Worm (Caenorhabditis elegans) whole organism, L2 larva: Measurements from ENCODE around the gene sto-4.

Source experiments
- C34F6.9 ChIP-seq: fragments of 150-350 bp; optimal IDR thresholded peaks from 2 replicates; lab custom pipeline; 2014; ENCODE audit warnings: missing biosample characterization, missing genetic modification characterization
- Y55F3AM.14 ChIP-seq: fragments of 200-800 bp; sonication (Bioruptor generic); optimal IDR thresholded peaks from 2 replicates; lab custom pipeline; 2018; ENCODE audit warnings: mild to moderate bottlenecking, missing genetic modification characterization, missing compliant biosample characterization
- ZK546.5 ChIP-seq: sonication (generic microtip); optimal IDR thresholded peaks from 2 replicates; lab custom pipeline; 2017; ENCODE audit warnings: missing biosample characterization, missing genetic modification characterization
- alr-1 ChIP-seq: fragments of 150-350 bp; optimal IDR thresholded peaks from 2 replicates; lab custom pipeline; 2014; ENCODE audit warnings: missing biosample characterization, missing genetic modification characterization
- aly-2 ChIP-seq: fragments of 150-350 bp; optimal IDR thresholded peaks from 2 replicates; lab custom pipeline; 2014; ENCODE audit warnings: missing biosample characterization, missing genetic modification characterization
- ama-1 ChIP-seq: fragments of 150-350 bp; optimal IDR thresholded peaks from 2 replicates; lab custom pipeline; 2018; ENCODE audit warnings: inconsistent platforms
- blmp-1 ChIP-seq: sonication (generic microtip); optimal IDR thresholded peaks from 2 replicates; lab custom pipeline; 2017; ENCODE audit warnings: missing genetic modification characterization, mild to moderate bottlenecking, missing compliant biosample characterization, antibody characterized with exemption, moderate library complexity; ENCODE audit not compliant: insufficient read depth
- ceh-16 ChIP-seq: fragments of 150-350 bp; optimal IDR thresholded peaks from 2 replicates; lab custom pipeline; 2014; ENCODE audit warnings: missing biosample characterization, missing genetic modification characterization
- ceh-82 ChIP-seq: fragments of 150-350 bp; optimal IDR thresholded peaks from 2 replicates; lab custom pipeline; 2014; ENCODE audit warnings: missing biosample characterization, missing genetic modification characterization
- crh-2 ChIP-seq: sonication (generic microtip); optimal IDR thresholded peaks from 2 replicates; lab custom pipeline; 2017; ENCODE audit warnings: missing biosample characterization, missing genetic modification characterization
- dmd-4 ChIP-seq: sonication (generic microtip); optimal IDR thresholded peaks from 2 replicates; lab custom pipeline; 2017; ENCODE audit warnings: missing biosample characterization, missing genetic modification characterization
- egl-27 ChIP-seq: sonication (generic microtip); optimal IDR thresholded peaks from 3 replicates; lab custom pipeline; 2017; ENCODE audit warnings: missing biosample characterization, missing genetic modification reagents, missing genetic modification characterization
- elt-1 ChIP-seq: fragments of 150-350 bp; optimal IDR thresholded peaks from 2 replicates; lab custom pipeline; 2014; ENCODE audit warnings: missing biosample characterization, missing genetic modification characterization
- elt-3 ChIP-seq: sonication (generic microtip); optimal IDR thresholded peaks from 2 replicates; lab custom pipeline; 2017; ENCODE audit warnings: missing biosample characterization, missing genetic modification characterization
- fos-1 ChIP-seq: fragments of 150-350 bp; optimal IDR thresholded peaks from 2 replicates; lab custom pipeline; 2014; ENCODE audit warnings: missing biosample characterization, missing genetic modification characterization
- gmeb-1 ChIP-seq: fragments of 150-350 bp; optimal IDR thresholded peaks from 2 replicates; lab custom pipeline; 2014; ENCODE audit warnings: missing biosample characterization, missing genetic modification characterization
- lin-11 ChIP-seq: fragments of 150-350 bp; sonication (generic microtip); optimal IDR thresholded peaks from 2 replicates; lab custom pipeline; 2014; ENCODE audit warnings: missing biosample characterization, missing genetic modification characterization, inconsistent platforms, mixed read lengths
- lin-13 ChIP-seq: fragments of 150-350 bp; optimal IDR thresholded peaks from 2 replicates; lab custom pipeline; 2014; ENCODE audit warnings: missing biosample characterization, missing genetic modification reagents, missing genetic modification characterization
- lin-39 ChIP-seq: fragments of 150-350 bp; optimal IDR thresholded peaks from 2 replicates; lab custom pipeline; 2014; ENCODE audit warnings: missing biosample characterization, missing genetic modification reagents, missing genetic modification characterization
- lsy-2 ChIP-seq, 2 experiments: fragments of 150-350 bp in 1 of 2; sonication (generic microtip) in 1 of 2; optimal IDR thresholded peaks; 2 replicates each; lab custom pipeline; 2014 to 2017; ENCODE audit warnings: missing biosample characterization in 2 of 2, missing genetic modification characterization in 2 of 2
- mab-5 ChIP-seq: fragments of 150-350 bp; optimal IDR thresholded peaks from 2 replicates; lab custom pipeline; 2014; ENCODE audit warnings: missing biosample characterization, missing genetic modification characterization
- mbf-1 ChIP-seq: sonication (generic microtip); optimal IDR thresholded peaks from 2 replicates; lab custom pipeline; 2017; ENCODE audit warnings: missing biosample characterization, missing genetic modification characterization
- mdl-1 ChIP-seq, 2 experiments: fragments of 150-350 bp in 1 of 2; sonication (generic microtip) in 1 of 2; optimal IDR thresholded peaks; 2 replicates each; lab custom pipeline; 2017; ENCODE audit warnings: missing biosample characterization in 2 of 2, missing genetic modification characterization in 2 of 2
- nhr-10 ChIP-seq: sonication (generic microtip); optimal IDR thresholded peaks from 2 replicates; lab custom pipeline; 2017; ENCODE audit warnings: missing biosample characterization, missing genetic modification characterization
- nhr-11 ChIP-seq: fragments of 150-350 bp; optimal IDR thresholded peaks from 2 replicates; lab custom pipeline; 2014; ENCODE audit warnings: missing biosample characterization, missing genetic modification characterization
- nhr-12 ChIP-seq: fragments of 150-350 bp; optimal IDR thresholded peaks from 2 replicates; lab custom pipeline; 2014; ENCODE audit warnings: missing biosample characterization, missing genetic modification characterization
- nhr-129 ChIP-seq: fragments of 150-350 bp; optimal IDR thresholded peaks from 2 replicates; lab custom pipeline; 2014; ENCODE audit warnings: missing biosample characterization, missing genetic modification characterization
- nhr-21 ChIP-seq: fragments of 150-350 bp; optimal IDR thresholded peaks from 2 replicates; lab custom pipeline; 2014; ENCODE audit warnings: missing biosample characterization, missing genetic modification characterization
- nhr-23 ChIP-seq: fragments of 150-350 bp; optimal IDR thresholded peaks from 2 replicates; lab custom pipeline; 2014; ENCODE audit warnings: missing biosample characterization, missing genetic modification reagents, missing genetic modification characterization
- nhr-237 ChIP-seq: fragments of 150-350 bp; optimal IDR thresholded peaks from 2 replicates; lab custom pipeline; 2014; ENCODE audit warnings: missing biosample characterization, missing genetic modification characterization
- nhr-25 ChIP-seq: fragments of 150-350 bp; sonication (generic microtip); optimal IDR thresholded peaks from 3 replicates; lab custom pipeline; 2014; ENCODE audit warnings: missing biosample characterization, missing genetic modification characterization
- nhr-6 ChIP-seq: fragments of 150-350 bp; optimal IDR thresholded peaks from 2 replicates; lab custom pipeline; 2014; ENCODE audit warnings: missing biosample characterization, missing genetic modification characterization
- nhr-77 ChIP-seq: fragments of 150-350 bp; optimal IDR thresholded peaks from 2 replicates; lab custom pipeline; 2014; ENCODE audit warnings: missing biosample characterization, missing genetic modification characterization
- peb-1 ChIP-seq: fragments of 150-350 bp; optimal IDR thresholded peaks from 2 replicates; lab custom pipeline; 2014; ENCODE audit warnings: missing biosample characterization, missing genetic modification characterization
- sem-4 ChIP-seq: fragments of 150-350 bp; optimal IDR thresholded peaks from 2 replicates; lab custom pipeline; 2014; ENCODE audit warnings: missing biosample characterization, missing genetic modification reagents, missing genetic modification characterization
- skn-1 ChIP-seq: sonication (generic microtip); optimal IDR thresholded peaks from 2 replicates; lab custom pipeline; 2017; ENCODE audit warnings: missing biosample characterization, missing genetic modification characterization
- sma-3 ChIP-seq: sonication (generic microtip); optimal IDR thresholded peaks from 2 replicates; lab custom pipeline; 2016; ENCODE audit warnings: missing genetic modification reagents, missing genetic modification characterization, missing compliant biosample characterization
- snpc-4 ChIP-seq: fragments of 150-350 bp; optimal IDR thresholded peaks from 2 replicates; lab custom pipeline; 2014; ENCODE audit warnings: missing biosample characterization, missing genetic modification characterization
- unc-39 ChIP-seq: fragments of 150-350 bp; optimal IDR thresholded peaks from 2 replicates; lab custom pipeline; 2014; ENCODE audit warnings: missing biosample characterization, missing genetic modification characterization
- unc-55 ChIP-seq: fragments of 150-350 bp; sonication (generic microtip); optimal IDR thresholded peaks from 3 replicates; lab custom pipeline; 2014; ENCODE audit warnings: missing biosample characterization, missing genetic modification reagents, missing genetic modification characterization
- unc-62 ChIP-seq: fragments of 150-350 bp; optimal IDR thresholded peaks from 2 replicates; lab custom pipeline; 2014; ENCODE audit warnings: missing biosample characterization, missing genetic modification reagents, missing genetic modification characterization
- zag-1 ChIP-seq: fragments of 150-350 bp; optimal IDR thresholded peaks from 2 replicates; lab custom pipeline; 2014; ENCODE audit warnings: missing biosample characterization, missing genetic modification characterization
- ztf-1 ChIP-seq: fragments of 200-800 bp; sonication (Bioruptor generic); conservative IDR thresholded peaks from 2 replicates; pipeline ENCODE4 v1.3.6; 2022; ENCODE audit warnings: missing genetic modification characterization, missing compliant biosample characterization

The sto-4 gene

ce11 chrX:11603234-11604108 lies 40.5 kb upstream of the sto-4 start (continued):
- TF ChIP-seq nhr-77 (tag; lab: Kevin White, UChicago) (peak; percentile 4), crh-2 (tag; lab: Kevin White, UChicago) (peak; percentile 68), nhr-12 (tag; lab: Kevin White, UChicago) (no peak), lin-13 (peak; percentile 81), ceh-16 (tag; lab: Kevin White, UChicago) (no peak), sem-4 (tag; lab: Kevin White, UChicago) (peak; percentile 17), fos-1 (tag; lab: Kevin White, UChicago) (no peak), ceh-82 (tag; lab: Kevin White, UChicago) (no peak), lin-39 (tag; lab: Kevin White, UChicago) (no peak), elt-3 (no peak), blmp-1 (peak; percentile 9), zag-1 (tag; lab: Kevin White, UChicago) (peak; percentile 44), nhr-10 (peak; percentile 7), peb-1 (tag; lab: Kevin White, UChicago) (no peak), mdl-1 (tag; optimal IDR thresholded peaks at IDR 0.05; lab: Kevin White, UChicago) (no peak), ama-1 (lab: Kevin White, UChicago) (peak; percentile 88), skn-1 (tag; lab: Kevin White, UChicago) (no peak), aly-2 (no peak), alr-1 (tag; lab: Kevin White, UChicago) (no peak), dmd-4 (tag; lab: Kevin White, UChicago) (no peak), unc-62 (GFP tag; lab: Kevin White, UChicago) (no peak), Y55F3AM.14 (peak; percentile 47), nhr-25 (tag; lab: Kevin White, UChicago) (peak; percentile 77)
- TF ChIP-seq, all 48 proteins: peak for 22

DNA sequence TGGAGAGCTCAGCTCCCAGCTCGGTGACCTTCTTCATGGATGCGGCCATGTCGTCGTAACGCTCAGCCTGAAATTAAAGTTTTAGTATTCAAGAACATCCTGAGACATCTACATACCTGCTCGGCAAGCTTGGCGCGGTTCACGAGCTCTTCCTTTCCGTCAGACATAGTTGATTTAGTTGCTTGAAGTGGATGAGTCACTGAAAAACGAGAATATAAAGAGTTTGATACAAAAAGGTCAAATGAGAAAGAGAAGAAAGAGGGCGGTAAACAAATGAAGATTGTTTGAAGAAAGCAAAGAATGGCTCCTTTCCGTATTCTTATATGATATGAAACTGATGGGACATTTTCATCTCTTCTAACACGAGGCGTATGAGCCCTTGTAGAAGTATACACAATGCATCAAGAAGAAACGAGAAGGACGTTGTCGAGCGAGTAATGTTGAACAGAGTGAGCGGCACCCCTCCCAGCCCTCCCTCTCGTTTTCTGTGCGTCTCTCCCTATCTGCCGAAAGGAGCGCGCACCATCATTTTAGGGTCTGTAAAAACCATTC lies 38.6 kb upstream of the sto-4 start, which contains the start of gene ftt-2:
Gene ftt-2 (minus strand): TSS at position 206 of the 552 bp plus-strand sequence.
- no peak for TF ChIP-seq nhr-21 (tag; lab: Kevin White, UChicago)
- TF ChIP-seq ama-1 (lab: Kevin White, UChicago): peak; percentile 89

- TF ChIP-seq egl-27 (peak; percentile 43), aly-2 (no peak), elt-1 (tag; lab: Kevin White, UChicago) (no peak), nhr-10 (peak; percentile 79), blmp-1 (peak; percentile 71), nhr-11 (tag; lab: Kevin White, UChicago) (peak; percentile 89), C34F6.9 (peak; percentile 75), mab-5 (peak; percentile 69), gmeb-1 (tag; lab: Kevin White, UChicago) (peak; percentile 83), nhr-237 (tag; lab: Kevin White, UChicago) (peak; percentile 76), fos-1 (tag; lab: Kevin White, UChicago) (peak; percentile 67), nhr-129 (peak; percentile 77), sem-4 (tag; lab: Kevin White, UChicago) (peak; percentile 84), lsy-2 (tag; optimal IDR thresholded peaks at IDR 0.05; lab: Kevin White, UChicago) (peak; percentile 79 to 85), lin-11 (tag; lab: Kevin White, UChicago) (peak; percentile 47), ama-1 (lab: Kevin White, UChicago) (no peak), crh-2 (tag; lab: Kevin White, UChicago) (peak; percentile 69), peb-1 (tag; lab: Kevin White, UChicago) (no peak), snpc-4 (no peak), unc-62 (GFP tag; lab: Kevin White, UChicago) (peak; percentile 21), sma-3 (GFP tag; lab: Kevin White, UChicago) (peak; percentile 98), nhr-21 (tag; lab: Kevin White, UChicago) (peak; percentile 80), skn-1 (tag; lab: Kevin White, UChicago) (peak; percentile 64), ZK546.5 (tag; lab: Kevin White, UChicago) (peak; percentile 66), lin-13 (peak; percentile 81), ztf-1 (GFP tag; lab: Robert Waterston, UW) (0 out of 2 replicates have a peak, but pooled peaks have one; percentile 91), mbf-1 (tag; lab: Kevin White, UChicago) (no peak), unc-39 (tag; lab: Kevin White, UChicago) (no peak), mdl-1 (tag; optimal IDR thresholded peaks at IDR 0.05; lab: Kevin White, UChicago) (peak; percentile 58 to 78), lin-39 (tag; lab: Kevin White, UChicago) (no peak), nhr-25 (tag; lab: Kevin White, UChicago) (peak; percentile 97), nhr-6 (tag; lab: Kevin White, UChicago) (peak; percentile 62), elt-3 (no peak), nhr-77 (tag; lab: Kevin White, UChicago) (peak; percentile 76), nhr-23 (tag; lab: Kevin White, UChicago) (no peak), Y55F3AM.14 (peak; percentile 98), unc-55 (peak; percentile 62)
Measured at ce11 chrX:11605766-11606490, 38.0 kb upstream of the sto-4 start.
